Fruit fly (Drosophila melanogaster) whole organism, prepupa: ENCODE data around the gene Cpr.

Source experiments
- CG10631 ChIP-seq: fragments of 200-800 bp; sonication (Bioruptor generic); optimal IDR thresholded peaks from 2 replicates; lab custom pipeline; 2016; ENCODE audit warnings: missing biosample characterization, missing genetic modification characterization
- CG11902 ChIP-seq: fragments of 200-800 bp; sonication (Bioruptor generic); optimal IDR thresholded peaks from 3 replicates; lab custom pipeline; 2016; ENCODE audit warnings: missing biosample characterization, missing genetic modification characterization
- CG15336 ChIP-seq: fragments of 200-800 bp; sonication (Bioruptor generic); IDR thresholded peaks from 2 replicates; pipeline ENCODE4 v1.3.6; 2022; ENCODE audit warnings: missing biosample characterization, missing genetic modification characterization
- CG1621 ChIP-seq: fragments of 200-800 bp; sonication (Bioruptor generic); optimal IDR thresholded peaks from 3 replicates; lab custom pipeline; 2018; ENCODE audit warnings: missing biosample characterization, mild to moderate bottlenecking, missing genetic modification characterization
- CG16779 ChIP-seq: fragments of 200-800 bp; sonication (Bioruptor generic); optimal IDR thresholded peaks from 3 replicates; lab custom pipeline; 2017; ENCODE audit warnings: missing biosample characterization, mild to moderate bottlenecking, missing genetic modification characterization
- CG31627 ChIP-seq: fragments of 200-800 bp; sonication (Bioruptor generic); optimal IDR thresholded peaks from 3 replicates; lab custom pipeline; 2016; ENCODE audit warnings: missing biosample characterization, missing genetic modification characterization
- CG32006 ChIP-seq: fragments of 200-800 bp; sonication (Bioruptor generic); optimal IDR thresholded peaks from 3 replicates; lab custom pipeline; 2017; ENCODE audit warnings: missing biosample characterization, mild to moderate bottlenecking, missing genetic modification characterization
- CG34406 ChIP-seq: fragments of 200-800 bp; sonication (Bioruptor generic); optimal IDR thresholded peaks from 3 replicates; lab custom pipeline; 2016; ENCODE audit warnings: missing biosample characterization, missing genetic modification characterization
- CG3919 ChIP-seq: fragments of 200-800 bp; sonication (Bioruptor generic); optimal IDR thresholded peaks from 3 replicates; lab custom pipeline; 2016; ENCODE audit warnings: missing biosample characterization, missing genetic modification characterization
- CG6276 ChIP-seq: fragments of 200-800 bp; sonication (Bioruptor generic); optimal IDR thresholded peaks from 2 replicates; lab custom pipeline; 2017; ENCODE audit warnings: missing biosample characterization, mild to moderate bottlenecking, missing genetic modification characterization
- CG6808 ChIP-seq: fragments of 200-800 bp; sonication (Bioruptor generic); optimal IDR thresholded peaks from 3 replicates; lab custom pipeline; 2017; ENCODE audit warnings: missing biosample characterization, missing genetic modification characterization, mild to moderate bottlenecking, moderate library complexity, missing genetic modification reagents
- CG6854 ChIP-seq: fragments of 200-800 bp; sonication (Bioruptor generic); optimal IDR thresholded peaks from 2 replicates; lab custom pipeline; 2017; ENCODE audit warnings: missing biosample characterization, mild to moderate bottlenecking, missing genetic modification characterization
- CG7368 ChIP-seq: fragments of 200-800 bp; sonication (Bioruptor generic); optimal IDR thresholded peaks from 3 replicates; lab custom pipeline; 2016; ENCODE audit warnings: missing biosample characterization, missing genetic modification characterization
- CG8319 ChIP-seq: fragments of 200-800 bp; sonication (Bioruptor generic); optimal IDR thresholded peaks from 3 replicates; lab custom pipeline; 2016; ENCODE audit warnings: missing biosample characterization, missing genetic modification characterization
- CG8632 ChIP-seq: fragments of 200-800 bp; sonication (Bioruptor generic); optimal IDR thresholded peaks from 3 replicates; lab custom pipeline; 2016; ENCODE audit warnings: missing biosample characterization, missing genetic modification characterization
- CG9139 ChIP-seq: fragments of 200-800 bp; sonication (Bioruptor generic); optimal IDR thresholded peaks from 3 replicates; lab custom pipeline; 2017; ENCODE audit warnings: missing biosample characterization, mild to moderate bottlenecking, missing genetic modification characterization
- Eip75B ChIP-seq: fragments of 200-800 bp; sonication (Bioruptor generic); optimal IDR thresholded peaks from 3 replicates; lab custom pipeline; 2016; ENCODE audit warnings: missing biosample characterization, missing genetic modification characterization
- Eip78C ChIP-seq: fragments of 200-800 bp; sonication (Bioruptor generic); peaks from one replicate; lab custom pipeline; 2016; ENCODE audit warnings: missing biosample characterization, missing genetic modification characterization
- Eip93F ChIP-seq: fragments of 200-800 bp; sonication (Bioruptor generic); optimal IDR thresholded peaks from 2 replicates; lab custom pipeline; 2016; ENCODE audit warnings: missing biosample characterization, mild to moderate bottlenecking, missing genetic modification characterization
- Ets21C ChIP-seq: fragments of 200-800 bp; sonication (Bioruptor generic); optimal IDR thresholded peaks from 3 replicates; lab custom pipeline; 2016; ENCODE audit warnings: missing biosample characterization, missing genetic modification characterization
- Hr38 ChIP-seq: sonication (Bioruptor generic); optimal IDR thresholded peaks from 2 replicates; lab custom pipeline; 2016; ENCODE audit warnings: missing biosample characterization, missing genetic modification characterization
- OdsH ChIP-seq: fragments of 200-800 bp; sonication (Bioruptor generic); optimal IDR thresholded peaks from 3 replicates; lab custom pipeline; 2016; ENCODE audit warnings: missing biosample characterization, missing genetic modification characterization
- Smox ChIP-seq: fragments of 200-800 bp; sonication (Bioruptor generic); optimal IDR thresholded peaks from 3 replicates; lab custom pipeline; 2016; ENCODE audit warnings: missing biosample characterization, missing genetic modification characterization
- Sox14 ChIP-seq: fragments of 200-800 bp; sonication (Bioruptor generic); optimal IDR thresholded peaks from 3 replicates; lab custom pipeline; 2016; ENCODE audit warnings: missing biosample characterization, missing genetic modification characterization
- Sox15 ChIP-seq: fragments of 200-800 bp; sonication (Bioruptor generic); optimal IDR thresholded peaks from 3 replicates; lab custom pipeline; 2016; ENCODE audit warnings: missing biosample characterization, missing genetic modification characterization
- achi ChIP-seq: fragments of 200-800 bp; sonication (Bioruptor generic); optimal IDR thresholded peaks from 3 replicates; lab custom pipeline; 2016; ENCODE audit warnings: missing biosample characterization, missing genetic modification characterization
- cyc ChIP-seq: fragments of 200-800 bp; sonication (Bioruptor generic); optimal IDR thresholded peaks from 3 replicates; lab custom pipeline; 2016; ENCODE audit warnings: missing biosample characterization, missing genetic modification characterization
- eg ChIP-seq: fragments of 200-800 bp; sonication (Bioruptor generic); IDR thresholded peaks from 3 replicates; pipeline ENCODE4 v1.3.6; 2022; ENCODE audit warnings: missing biosample characterization, missing genetic modification characterization
- esn ChIP-seq: fragments of 200-800 bp; sonication (Bioruptor generic); optimal IDR thresholded peaks from 2 replicates; lab custom pipeline; 2016; ENCODE audit warnings: missing biosample characterization, mild to moderate bottlenecking, missing genetic modification characterization, moderate library complexity
- fd59A ChIP-seq: fragments of 200-800 bp; sonication (Bioruptor generic); optimal IDR thresholded peaks from 2 replicates; lab custom pipeline; 2017; ENCODE audit warnings: missing biosample characterization, mild to moderate bottlenecking, missing genetic modification characterization, missing genetic modification reagents
- fkh ChIP-seq: fragments of 200-800 bp; sonication (Bioruptor generic); optimal IDR thresholded peaks from 3 replicates; lab custom pipeline; 2017; ENCODE audit warnings: missing biosample characterization, mild to moderate bottlenecking, missing genetic modification characterization, moderate library complexity
- net ChIP-seq: fragments of 200-800 bp; sonication (Bioruptor generic); optimal IDR thresholded peaks from 3 replicates; lab custom pipeline; 2016; ENCODE audit warnings: missing biosample characterization, missing genetic modification characterization
- pdm3 ChIP-seq: fragments of 200-800 bp; sonication (Bioruptor generic); optimal IDR thresholded peaks from 3 replicates; lab custom pipeline; 2016; ENCODE audit warnings: missing biosample characterization, missing genetic modification characterization
- salr ChIP-seq, 2 experiments: fragments of 200-800 bp; sonication (Bioruptor generic); optimal IDR thresholded peaks; 3 replicates each; lab custom pipeline; 2016 to 2018; ENCODE audit warnings: missing biosample characterization in 2 of 2, missing genetic modification characterization in 2 of 2, mild to moderate bottlenecking in 1 of 2
- spab ChIP-seq: fragments of 200-800 bp; sonication (Bioruptor generic); optimal IDR thresholded peaks from 2 replicates; lab custom pipeline; 2017; ENCODE audit warnings: missing biosample characterization, mild to moderate bottlenecking, missing genetic modification characterization, missing genetic modification reagents
- svp ChIP-seq: fragments of 200-800 bp; sonication (Bioruptor generic); peaks from one replicate; lab custom pipeline; 2016; ENCODE audit warnings: missing biosample characterization, missing genetic modification characterization
- topi ChIP-seq: fragments of 200-800 bp; sonication (Bioruptor generic); optimal IDR thresholded peaks from 3 replicates; lab custom pipeline; 2016; ENCODE audit warnings: missing biosample characterization, missing genetic modification characterization
- vri ChIP-seq: fragments of 200-800 bp; sonication (Bioruptor generic); optimal IDR thresholded peaks from 3 replicates; lab custom pipeline; 2016; ENCODE audit warnings: missing biosample characterization, mild to moderate bottlenecking, missing genetic modification characterization

The Cpr gene

dm6 chr2L:6339010-6339897 lies 618 bp downstream of the Cpr start (continued):
- TF ChIP-seq pdm3 (GFP tag; lab: Kevin White, UChicago) (no peak), fd59A (GFP tag; lab: Kevin White, UChicago) (no peak), CG34406 (GFP tag; lab: Kevin White, UChicago) (no peak), salr (GFP tag; optimal IDR thresholded peaks at IDR 0.05; lab: Kevin White, UChicago) (no peak), Hr38 (GFP tag; lab: Kevin White, UChicago) (no peak), topi (GFP tag; lab: Kevin White, UChicago) (peak; percentile 34), CG15336 (GFP tag; lab: Robert Waterston, UW) (peak; percentile 20; the same call in 1 of the 2 replicates), esn (peak; percentile 57), CG6276 (GFP tag; lab: Kevin White, UChicago) (peak; percentile 55), CG32006 (GFP tag; lab: Kevin White, UChicago) (no peak)

dm6 chr2L:6340222-6340725 lies 1.6 kb downstream of the Cpr start:
- TF ChIP-seq CG11902 (no peak), net (GFP tag; lab: Kevin White, UChicago) (no peak), cyc (no peak), CG31627 (GFP tag; lab: Kevin White, UChicago) (no peak), Ets21C (GFP tag; lab: Kevin White, UChicago) (no peak), CG6808 (GFP tag; lab: Kevin White, UChicago) (no peak), CG3919 (GFP tag; lab: Kevin White, UChicago) (no peak), vri (GFP tag; lab: Kevin White, UChicago) (no peak), Sox15 (GFP tag; lab: Kevin White, UChicago) (no peak), spab (no peak), esn (no peak), CG8319 (GFP tag; lab: Kevin White, UChicago) (no peak), CG7368 (GFP tag; lab: Kevin White, UChicago) (no peak), eg (GFP tag; lab: Robert Waterston, UW) (no peak), OdsH (GFP tag; lab: Kevin White, UChicago) (no peak), Eip75B (GFP tag; lab: Kevin White, UChicago) (no peak), CG6854 (GFP tag; lab: Kevin White, UChicago) (no peak), CG1621 (tag; lab: Kevin White, UChicago) (no peak)

- TF ChIP-seq CG8632 = no peak
- TF ChIP-seq Sox15 (GFP tag; lab: Kevin White, UChicago) = no peak
- no peak for TF ChIP-seq Eip75B (GFP tag; lab: Kevin White, UChicago)
- peak; percentile 29 for TF ChIP-seq Eip78C
- no peak for TF ChIP-seq CG10631 (GFP tag; lab: Kevin White, UChicago)
- no peak for TF ChIP-seq achi (GFP tag; lab: Kevin White, UChicago)
Observed at dm6 chr2L:6341246-6341645, 2.6 kb downstream of the Cpr start.

dm6 chr2L:6343084-6343873 lies 4.6 kb downstream of the Cpr start:
- TF ChIP-seq Hr38 (GFP tag; lab: Kevin White, UChicago) (no peak), Eip93F (GFP tag; lab: Kevin White, UChicago) (peak; percentile 55), CG7368 (GFP tag; lab: Kevin White, UChicago) (no peak), CG1621 (tag; lab: Kevin White, UChicago) (peak; percentile 51), pdm3 (GFP tag; lab: Kevin White, UChicago) (no peak), svp (GFP tag; lab: Kevin White, UChicago) (peak; percentile 75), Smox (GFP tag; lab: Kevin White, UChicago) (no peak), Eip75B (GFP tag; lab: Kevin White, UChicago) (no peak), fkh (peak; percentile 30), CG3919 (GFP tag; lab: Kevin White, UChicago) (no peak), achi (GFP tag; lab: Kevin White, UChicago) (no peak), CG9139 (no peak), vri (GFP tag; lab: Kevin White, UChicago) (peak; percentile 91), Sox14 (peak; percentile 9), CG16779 (tag; lab: Kevin White, UChicago) (no peak), cyc (no peak), CG11902 (no peak)
